Worm (Caenorhabditis elegans): ENCODE results near the gene srh-289.

Gene srh-289

DNA sequence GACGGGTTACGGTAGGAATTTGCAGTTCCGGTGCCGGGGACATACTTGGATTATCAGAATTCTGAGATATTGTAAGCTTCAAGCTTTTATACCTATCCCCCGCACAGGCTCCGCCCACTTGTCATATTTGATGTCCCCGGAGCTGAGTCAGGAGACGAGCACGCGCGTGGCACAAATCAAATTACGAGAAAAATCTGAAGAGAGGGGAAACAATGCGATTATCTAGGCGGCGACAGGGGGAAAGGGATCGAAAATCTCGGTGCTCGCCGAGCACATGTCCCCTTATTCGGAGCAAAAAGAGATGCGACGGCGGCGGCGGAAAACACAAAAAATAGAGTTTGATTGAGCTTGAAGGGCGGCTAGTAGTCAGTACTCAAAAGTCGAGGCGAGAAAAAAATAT, 44.7 kb downstream of the srh-289 start, which contains the start of gene R12G8.1:
TSS of gene R12G8.1 (minus strand) at position 63 of the 400 bp plus-strand sequence.
- TF ChIP-seq nhr-77 (tag; optimal IDR thresholded peaks at IDR 0.05) (no peak), fkh-10 (GFP tag; optimal IDR thresholded peaks at IDR 0.05) (peak; percentile 79), snpc-4 (tag; optimal IDR thresholded peaks at IDR 0.05) (no peak), nhr-25 (tag; optimal IDR thresholded peaks at IDR 0.05) (no peak), nhr-12 (tag; optimal IDR thresholded peaks at IDR 0.05) (no peak)

DNA sequence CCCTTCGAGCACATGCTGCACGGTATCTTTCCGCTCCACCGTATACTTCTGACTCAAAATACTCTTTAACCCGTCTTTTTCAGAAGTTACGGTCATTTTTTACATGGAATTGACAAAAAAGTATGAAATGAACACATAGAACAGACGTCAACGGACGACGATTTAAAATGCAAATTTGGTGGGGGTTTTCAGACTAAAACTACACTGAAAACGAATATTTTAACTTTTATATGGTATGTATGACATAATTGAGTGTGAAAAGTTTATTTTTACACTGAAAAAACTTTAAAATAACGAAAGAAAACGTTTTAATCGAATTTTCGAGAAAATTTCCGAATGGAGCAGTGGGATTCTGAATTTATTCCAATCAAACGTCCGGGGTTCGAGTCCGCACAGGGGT, 46.9 kb downstream of the srh-289 start, which contains the start of gene twk-36:
TSS of gene twk-36 (minus strand) at position 101 of the 400 bp plus-strand sequence.
- TF ChIP-seq ZK546.5 (tag; optimal IDR thresholded peaks at IDR 0.05) (no peak), snpc-4 (tag; optimal IDR thresholded peaks at IDR 0.05) (no peak)

DNA sequence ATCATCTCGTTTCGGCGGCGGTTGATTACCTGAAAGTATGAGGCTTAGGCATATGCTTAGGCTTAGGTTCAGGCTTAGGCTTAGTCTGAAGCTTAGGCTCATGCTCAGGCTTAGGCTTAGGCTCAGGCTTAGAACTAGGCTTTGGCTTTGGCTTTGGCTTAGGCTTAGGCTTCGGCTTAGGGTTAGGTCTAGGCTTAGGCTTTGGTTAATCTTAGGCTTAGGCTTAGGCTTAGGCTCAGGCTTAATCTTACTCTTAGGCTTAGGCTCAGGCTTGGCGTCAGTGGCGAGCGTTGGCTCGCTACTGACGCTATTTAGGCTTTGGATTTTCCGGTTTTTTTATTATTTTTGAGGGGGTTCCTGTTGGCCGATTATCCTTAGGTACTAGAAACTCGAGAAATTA, 50.1 kb downstream of the srh-289 start:
- TF ChIP-seq ama-1 (optimal IDR thresholded peaks at IDR 0.05) (no peak), fkh-2 (tag; optimal IDR thresholded peaks at IDR 0.05) (no peak)

All from whole organism, L3 larva.